Worm (Caenorhabditis elegans) whole organism, young adult: ENCODE data around the gene K04C2.8.

Experiments
- C17E4.6 ChIP-seq: fragments of 200-800 bp; sonication (Bioruptor generic); IDR thresholded peaks from 2 replicates; pipeline ENCODE4 v1.3.6; 2022; ENCODE audit warnings: missing genetic modification reagents, missing genetic modification characterization, missing compliant biosample characterization
- F10E7.11 ChIP-seq: sonication (generic microtip); optimal IDR thresholded peaks from 2 replicates; lab custom pipeline; 2017; ENCODE audit warnings: mild to moderate bottlenecking, missing genetic modification characterization, moderate library complexity, missing compliant biosample characterization
- F52B5.7 ChIP-seq: sonication (generic microtip); optimal IDR thresholded peaks from 2 replicates; lab custom pipeline; 2016; ENCODE audit warnings: mild to moderate bottlenecking, missing genetic modification characterization, missing compliant biosample characterization
- F57A8.1 ChIP-seq: fragments of 200-800 bp; sonication (Bioruptor generic); optimal IDR thresholded peaks from 2 replicates; lab custom pipeline; 2018; ENCODE audit warnings: mild to moderate bottlenecking, missing genetic modification characterization, moderate library complexity, missing compliant biosample characterization
- K11D2.4 ChIP-seq: fragments of 200-800 bp; sonication (Bioruptor generic); IDR thresholded peaks from 2 replicates; pipeline ENCODE4 v1.3.6; 2022; ENCODE audit warnings: missing genetic modification reagents, missing genetic modification characterization, missing compliant biosample characterization
- Y53G8AR.9 ChIP-seq: fragments of 200-800 bp; sonication (Bioruptor generic); conservative IDR thresholded peaks from 2 replicates; pipeline ENCODE4 v1.3.6; 2022; ENCODE audit warnings: missing genetic modification reagents, missing genetic modification characterization, missing compliant biosample characterization
- attf-3 ChIP-seq: fragments of 200-800 bp; sonication (Bioruptor generic); conservative IDR thresholded peaks from 2 replicates; pipeline ENCODE4 v1.3.6; 2022; ENCODE audit warnings: missing genetic modification reagents, missing genetic modification characterization, missing compliant biosample characterization
- bed-1 ChIP-seq: fragments of 200-800 bp; sonication (Bioruptor generic); IDR thresholded peaks from 2 replicates; pipeline ENCODE4 v1.3.6; 2022; ENCODE audit warnings: missing genetic modification reagents, missing genetic modification characterization, missing compliant biosample characterization
- bed-2 ChIP-seq: fragments of 200-800 bp; sonication (Bioruptor generic); IDR thresholded peaks from 2 replicates; pipeline ENCODE4 v1.3.6; 2022; ENCODE audit warnings: missing genetic modification reagents, missing genetic modification characterization, missing compliant biosample characterization
- cebp-1 ChIP-seq, 2 experiments: fragments of 200-800 bp in 1 of 2; sonication (Bioruptor generic) in 1 of 2; sonication (generic microtip) in 1 of 2; IDR thresholded peaks in 1 of 2; optimal IDR thresholded peaks in 1 of 2; 2 replicates each; pipeline versions ENCODE4 v1.3.6 to Lab custom; 2017 to 2022; ENCODE audit warnings: missing compliant biosample characterization in 2 of 2, missing genetic modification characterization in 2 of 2, mild to moderate bottlenecking in 1 of 2, missing genetic modification reagents in 1 of 2, moderate library complexity in 1 of 2
- cebp-2 ChIP-seq: fragments of 200-800 bp; sonication (Bioruptor generic); IDR thresholded peaks from 2 replicates; pipeline ENCODE4 v1.3.6; 2022; ENCODE audit warnings: missing genetic modification characterization, missing compliant biosample characterization
- ceh-100 ChIP-seq: fragments of 200-800 bp; sonication (Bioruptor generic); IDR thresholded peaks from 2 replicates; pipeline ENCODE4 v1.3.6; 2022; ENCODE audit warnings: missing genetic modification reagents, missing genetic modification characterization, missing compliant biosample characterization
- ceh-40 ChIP-seq: fragments of 200-800 bp; sonication (Bioruptor generic); IDR thresholded peaks from 2 replicates; pipeline ENCODE4 v1.3.6; 2022; ENCODE audit warnings: missing genetic modification characterization, missing compliant biosample characterization
- egrh-3 ChIP-seq: fragments of 200-800 bp; sonication (Bioruptor generic); IDR thresholded peaks from 2 replicates; pipeline ENCODE4 v1.3.6; 2022; ENCODE audit warnings: missing genetic modification reagents, missing genetic modification characterization, missing compliant biosample characterization
- ekl-4 ChIP-seq: fragments of 200-800 bp; sonication (Bioruptor generic); IDR thresholded peaks from 2 replicates; pipeline ENCODE4 v1.3.6; 2022; ENCODE audit warnings: missing genetic modification reagents, missing genetic modification characterization, missing compliant biosample characterization
- fkh-3 ChIP-seq: sonication (generic microtip); optimal IDR thresholded peaks from 2 replicates; lab custom pipeline; 2016; ENCODE audit warnings: mild to moderate bottlenecking, missing genetic modification characterization, missing compliant biosample characterization
- hmg-20 ChIP-seq: fragments of 200-800 bp; sonication (Bioruptor generic); IDR thresholded peaks from 2 replicates; pipeline ENCODE4 v1.3.6; 2022; ENCODE audit warnings: missing genetic modification reagents, missing genetic modification characterization, missing compliant biosample characterization
- lin-35 ChIP-seq, 3 experiments: fragments of 150-350 bp in 2 of 3; sonication (generic microtip) in 1 of 3; optimal IDR thresholded peaks; 2 replicates each; lab custom pipeline; 2014 to 2018; ENCODE audit warnings: missing biosample characterization in 3 of 3, missing genetic modification characterization in 3 of 3, missing genetic modification reagents in 3 of 3
- lin-40 ChIP-seq: sonication (generic microtip); optimal IDR thresholded peaks from 2 replicates; lab custom pipeline; 2016; ENCODE audit warnings: missing genetic modification characterization, mild to moderate bottlenecking, missing compliant biosample characterization, missing genotype, missing genetic modification reagents
- lir-1 ChIP-seq: fragments of 200-800 bp; sonication (Bioruptor generic); conservative IDR thresholded peaks from 2 replicates; pipeline ENCODE4 v1.3.6; 2022; ENCODE audit warnings: missing genetic modification reagents, missing genetic modification characterization, missing compliant biosample characterization
- mcd-1 ChIP-seq: fragments of 200-800 bp; sonication (Bioruptor generic); IDR thresholded peaks from 2 replicates; pipeline ENCODE4 v1.3.6; 2022; ENCODE audit warnings: missing genetic modification reagents, missing genetic modification characterization, missing compliant biosample characterization
- nhr-27 ChIP-seq: fragments of 200-800 bp; sonication (Bioruptor generic); optimal IDR thresholded peaks from 2 replicates; lab custom pipeline; 2018; ENCODE audit warnings: mild to moderate bottlenecking, missing genetic modification characterization, moderate library complexity, missing compliant biosample characterization
- nhr-80 ChIP-seq: sonication (generic microtip); optimal IDR thresholded peaks from 2 replicates; lab custom pipeline; 2016; ENCODE audit warnings: missing genetic modification characterization, missing compliant biosample characterization
- rec-8 ChIP-seq, 2 experiments: sonication (generic microtip); optimal IDR thresholded peaks; 2 replicates each; lab custom pipeline; 2016; ENCODE audit warnings: mild to moderate bottlenecking in 2 of 2, missing genetic modification characterization in 2 of 2, missing genetic modification reagents in 2 of 2, missing genotype in 2 of 2, missing biosample characterization in 1 of 2, missing compliant biosample characterization in 1 of 2, moderate library complexity in 1 of 2
- repo-1 ChIP-seq: sonication (generic microtip); optimal IDR thresholded peaks from 2 replicates; lab custom pipeline; 2017; ENCODE audit warnings: mild to moderate bottlenecking, missing genetic modification characterization, missing compliant biosample characterization
- somi-1 ChIP-seq: fragments of 200-800 bp; sonication (Bioruptor generic); optimal IDR thresholded peaks from 2 replicates; lab custom pipeline; 2018; ENCODE audit warnings: mild to moderate bottlenecking, missing genetic modification characterization, missing compliant biosample characterization
- tbp1 ChIP-seq: fragments of 200-800 bp; sonication (Bioruptor generic); optimal IDR thresholded peaks from 2 replicates; lab custom pipeline; 2018; ENCODE audit warnings: mild to moderate bottlenecking, missing genetic modification characterization, missing compliant biosample characterization
- unc-130 ChIP-seq: sonication (generic microtip); optimal IDR thresholded peaks from 2 replicates; lab custom pipeline; 2016; ENCODE audit warnings: missing genetic modification reagents, missing genetic modification characterization, missing compliant biosample characterization
- xnd-1 ChIP-seq: sonication (generic microtip); optimal IDR thresholded peaks from 2 replicates; lab custom pipeline; 2016; ENCODE audit warnings: missing genotype, missing genetic modification reagents, missing genetic modification characterization, missing compliant biosample characterization
- ztf-26 ChIP-seq: sonication (generic microtip); optimal IDR thresholded peaks from 2 replicates; lab custom pipeline; 2017; ENCODE audit warnings: missing genetic modification characterization, missing compliant biosample characterization
- ztf-6 ChIP-seq: fragments of 200-800 bp; sonication (Bioruptor generic); IDR thresholded peaks from 2 replicates; pipeline ENCODE4 v1.3.6; 2022; ENCODE audit warnings: missing genetic modification reagents, missing genetic modification characterization, missing compliant biosample characterization

Gene K04C2.8

DNA sequence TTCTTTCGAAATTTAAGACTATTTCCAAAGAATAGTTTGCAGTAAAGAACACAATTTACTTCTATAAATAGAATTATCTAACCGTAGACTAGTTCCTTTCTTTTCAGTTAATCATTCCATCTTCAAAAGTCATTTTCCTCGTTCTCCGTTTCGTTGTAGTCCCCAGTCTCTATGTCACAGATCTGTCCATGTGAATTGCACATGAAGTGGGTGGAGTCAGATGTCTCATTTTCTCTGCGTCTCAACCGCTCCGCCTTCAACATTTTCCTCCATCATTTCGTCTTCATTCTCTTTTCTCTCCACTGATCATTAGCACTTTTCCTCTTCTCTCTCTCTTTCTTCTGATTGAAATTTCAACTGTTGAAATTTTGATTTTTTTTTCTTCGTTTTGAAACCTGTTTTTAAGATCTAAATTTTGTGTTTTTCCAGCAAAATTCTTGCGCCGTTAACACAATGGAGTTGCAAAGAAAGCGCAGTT is 27.5 kb downstream of the K04C2.8 start, which contains the start of gene T07E3.4 (continued):
- TF ChIP-seq lin-35 (GFP tag; optimal IDR thresholded peaks at IDR 0.05; lab: Kevin White, UChicago) (peak in 1 of 3 experiments; percentile 41), K11D2.4 (GFP tag; lab: Robert Waterston, UW) (0 out of 2 replicates have a peak, but pooled peaks have one; percentile 65), mcd-1 (peak; percentile 36; the same call in 1 of the 2 replicates), cebp-2 (GFP tag; lab: Robert Waterston, UW) (no peak), bed-2 (no peak), fkh-3 (tag; lab: Kevin White, UChicago) (no peak), xnd-1 (no peak), hmg-20 (GFP tag; lab: Robert Waterston, UW) (no peak), ceh-40 (GFP tag; lab: Robert Waterston, UW) (no peak), ekl-4 (no peak), lir-1 (GFP tag; lab: Robert Waterston, UW) (no peak)

- TF ChIP-seq somi-1 (GFP tag; lab: Kevin White, UChicago) = peak; percentile 60
- peak; percentile 7 for TF ChIP-seq tbp1 (GFP tag; lab: Kevin White, UChicago)
- 0 out of 2 replicates have a peak, but pooled peaks have one; percentile 8 for TF ChIP-seq Y53G8AR.9
- TF ChIP-seq K11D2.4 (GFP tag; lab: Robert Waterston, UW) = peak; percentile 33; the same call in 1 of the 2 replicates
- TF ChIP-seq ztf-6 (GFP tag; lab: Robert Waterston, UW) = no peak
- no peak for TF ChIP-seq cebp-1 (GFP tag; IDR thresholded peaks at IDR 0.05; lab: Robert Waterston, UW)
- peak; percentile 15 for TF ChIP-seq cebp-1 (tag; optimal IDR thresholded peaks at IDR 0.05; lab: Kevin White, UChicago)
- peak; percentile 43 for TF ChIP-seq ztf-26 (tag; lab: Kevin White, UChicago)
- TF ChIP-seq bed-2 = no peak
- no peak for TF ChIP-seq C17E4.6 (GFP tag; lab: Robert Waterston, UW)
- peak; percentile 13 for TF ChIP-seq lin-40
Measured at ce11 chrIII:6898518-6898917, 28.4 kb downstream of the K04C2.8 start.

DNA sequence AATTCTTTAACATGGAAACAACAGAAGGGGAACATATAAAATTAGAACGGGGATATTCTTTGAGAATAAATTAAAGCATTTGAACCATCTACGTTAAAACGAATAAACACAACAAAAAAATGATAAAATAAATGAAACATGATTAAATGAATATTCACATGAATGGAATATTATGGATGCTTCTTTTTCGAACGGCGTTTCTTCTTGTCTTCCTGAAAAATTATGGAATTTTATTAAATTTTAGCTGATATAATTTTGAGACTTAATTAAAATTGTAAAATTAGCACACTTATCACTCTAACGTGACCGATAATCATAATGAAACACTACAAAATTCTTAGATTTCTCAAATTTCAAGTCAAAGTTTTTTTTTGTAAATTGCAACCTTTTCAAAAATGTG is 30.5 kb downstream of the K04C2.8 start:
- TF ChIP-seq unc-130 (no peak), repo-1 (tag; lab: Kevin White, UChicago) (peak; percentile 36)

ce11 chrIII:6903056-6903977 is 33.2 kb downstream of the K04C2.8 start, which contains the start of the genes brc-2 and T07E3.3:
Gene brc-2, minus strand, starts transcription at chrIII:6903106.
Gene T07E3.3, plus strand, starts transcription at chrIII:6903877.
- TF ChIP-seq ceh-100 (GFP tag; lab: Robert Waterston, UW) (no peak), nhr-80 (peak; percentile 51), cebp-1 (GFP tag; IDR thresholded peaks at IDR 0.05; lab: Robert Waterston, UW) (no peak), cebp-1 (tag; optimal IDR thresholded peaks at IDR 0.05; lab: Kevin White, UChicago) (peak; percentile 40)

DNA sequence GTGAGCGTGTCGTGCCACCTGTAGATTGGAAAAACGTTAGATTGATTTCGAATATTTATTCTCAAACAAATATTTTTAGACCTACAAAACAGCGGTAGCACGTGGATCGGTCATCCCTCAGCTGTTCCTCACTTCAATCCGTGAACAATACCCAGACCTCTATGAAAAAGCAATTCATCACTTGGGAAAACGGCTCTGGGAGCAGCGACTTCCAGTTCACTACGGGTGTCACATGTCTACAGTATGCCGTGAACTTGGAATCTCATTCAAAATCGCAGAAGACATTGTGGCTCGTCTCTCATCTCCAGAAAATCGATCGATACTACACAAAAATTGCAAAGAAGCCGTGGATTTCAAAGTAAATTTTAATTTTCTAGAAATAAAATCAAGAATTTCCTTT is 34.4 kb downstream of the K04C2.8 start:
- TF ChIP-seq egrh-3 (GFP tag; lab: Robert Waterston, UW) = no peak
- no peak for TF ChIP-seq Y53G8AR.9
- TF ChIP-seq F57A8.1 (GFP tag; lab: Kevin White, UChicago) = no peak
- TF ChIP-seq F10E7.11 = no peak
- TF ChIP-seq nhr-27 (tag; lab: Kevin White, UChicago) = no peak
- no peak for TF ChIP-seq rec-8 (tag; optimal IDR thresholded peaks at IDR 0.05; lab: Kevin White, UChicago)
- no peak for TF ChIP-seq attf-3 (GFP tag; lab: Robert Waterston, UW)
- TF ChIP-seq lir-1 (GFP tag; lab: Robert Waterston, UW) = no peak
- no peak for TF ChIP-seq ekl-4
- no peak for TF ChIP-seq F52B5.7 (tag; lab: Kevin White, UChicago)
- TF ChIP-seq repo-1 (tag; lab: Kevin White, UChicago) = no peak
- TF ChIP-seq bed-1 (GFP tag; lab: Robert Waterston, UW) = no peak
